Worm (Caenorhabditis elegans) whole organism, late embryonic: Measurements from ENCODE around the gene C25F9.8.

ENCODE experiments used
- K09A11.1 ChIP-seq: sonication (generic microtip); optimal IDR thresholded peaks from 2 replicates; lab custom pipeline; 2017; ENCODE audit warnings: antibody characterized with exemption, mild to moderate bottlenecking, missing genetic modification characterization, missing compliant biosample characterization; ENCODE audit not compliant: insufficient read depth
- ama-1 ChIP-seq: fragments of 150-350 bp; optimal IDR thresholded peaks from 2 replicates; lab custom pipeline; 2014
- dmd-4 ChIP-seq: sonication (generic microtip); optimal IDR thresholded peaks from 2 replicates; lab custom pipeline; 2016; ENCODE audit warnings: borderline replicate concordance, missing genetic modification characterization, missing compliant biosample characterization
- gmeb-2 ChIP-seq: sonication (generic microtip); optimal IDR thresholded peaks from 2 replicates; lab custom pipeline; 2016; ENCODE audit warnings: missing genetic modification characterization, inconsistent platforms, missing compliant biosample characterization
- hlh-8 ChIP-seq: sonication (generic microtip); optimal IDR thresholded peaks from 2 replicates; lab custom pipeline; 2016; ENCODE audit warnings: missing genotype, missing genetic modification characterization, missing compliant biosample characterization
- pag-3 ChIP-seq: sonication (generic microtip); optimal IDR thresholded peaks from 2 replicates; lab custom pipeline; 2016; ENCODE audit warnings: missing compliant biosample characterization, missing genetic modification characterization, borderline replicate concordance
- pqm-1 ChIP-seq: sonication (generic microtip); optimal IDR thresholded peaks from 2 replicates; lab custom pipeline; 2016; ENCODE audit warnings: missing genetic modification characterization, missing compliant biosample characterization
- rnt-1 ChIP-seq: sonication (generic microtip); optimal IDR thresholded peaks from 2 replicates; lab custom pipeline; 2016; ENCODE audit warnings: missing genetic modification characterization, missing compliant biosample characterization

ce11 chrV:19396576-19397313, 1.9 kb downstream of the C25F9.8 start:
- TF ChIP-seq dmd-4 (no peak), hlh-8 (no peak), ama-1 (lab: Kevin White, UChicago) (no peak), pag-3 (tag; lab: Kevin White, UChicago) (no peak), rnt-1 (tag; lab: Kevin White, UChicago) (no peak), pqm-1 (no peak), gmeb-2 (no peak), K09A11.1 (tag; lab: Kevin White, UChicago) (no peak)
